Worm (Caenorhabditis elegans) whole organism, early embryonic: Measurements from ENCODE around the gene T28F3.8.

Experiments
- B0310.2 ChIP-seq: sonication (generic microtip); optimal IDR thresholded peaks from 2 replicates; lab custom pipeline; 2016; ENCODE audit warnings: mild to moderate bottlenecking, missing genetic modification characterization, missing compliant biosample characterization
- F13C5.2 ChIP-seq: sonication (generic microtip); optimal IDR thresholded peaks from 2 replicates; lab custom pipeline; 2017; ENCODE audit warnings: mild to moderate bottlenecking, missing genetic modification characterization, inconsistent platforms, missing compliant biosample characterization
- aly-1 ChIP-seq: sonication (generic microtip); optimal IDR thresholded peaks from 2 replicates; lab custom pipeline; 2016; ENCODE audit warnings: missing genetic modification characterization, missing compliant biosample characterization
- ama-1 ChIP-seq: fragments of 150-350 bp; optimal IDR thresholded peaks from 2 replicates; lab custom pipeline; 2014
- ceh-13 ChIP-seq: fragments of 200-800 bp; sonication (Bioruptor generic); optimal IDR thresholded peaks from 2 replicates; lab custom pipeline; 2018; ENCODE audit warnings: mild to moderate bottlenecking, missing genetic modification characterization, missing compliant biosample characterization
- ceh-36 ChIP-seq: sonication (generic microtip); optimal IDR thresholded peaks from 2 replicates; lab custom pipeline; 2016; ENCODE audit warnings: missing genetic modification characterization, inconsistent platforms, missing compliant biosample characterization
- ets-7 ChIP-seq: sonication (generic microtip); optimal IDR thresholded peaks from 2 replicates; lab custom pipeline; 2016; ENCODE audit warnings: missing genotype, missing genetic modification characterization, missing compliant biosample characterization
- hmbx-1 ChIP-seq: sonication (generic microtip); optimal IDR thresholded peaks from 2 replicates; lab custom pipeline; 2016; ENCODE audit warnings: mild to moderate bottlenecking, missing genetic modification characterization, missing compliant biosample characterization
- hmg-4 ChIP-seq: fragments of 200-800 bp; sonication (Bioruptor generic); optimal IDR thresholded peaks from 2 replicates; lab custom pipeline; 2018; ENCODE audit warnings: mild to moderate bottlenecking, missing genetic modification characterization, missing compliant biosample characterization
- hnd-1 ChIP-seq: sonication (generic microtip); optimal IDR thresholded peaks from 2 replicates; lab custom pipeline; 2016; ENCODE audit warnings: missing genetic modification characterization, missing compliant biosample characterization
- pes-1 ChIP-seq: fragments of 200-800 bp; sonication (Bioruptor generic); IDR thresholded peaks from 2 replicates; pipeline ENCODE4 v1.3.6; 2022; ENCODE audit warnings: missing genetic modification reagents, missing genetic modification characterization, missing compliant biosample characterization
- scrt-1 ChIP-seq: fragments of 200-800 bp; sonication (Bioruptor generic); IDR thresholded peaks from 2 replicates; pipeline ENCODE4 v1.3.6; 2022; ENCODE audit warnings: missing genetic modification characterization, missing compliant biosample characterization
- sea-1 ChIP-seq: fragments of 200-800 bp; sonication (Bioruptor generic); conservative IDR thresholded peaks from 2 replicates; pipeline ENCODE4 v1.3.6; 2022; ENCODE audit warnings: missing genetic modification characterization, missing compliant biosample characterization
- tbx-11 ChIP-seq: fragments of 200-800 bp; sonication (Bioruptor generic); IDR thresholded peaks from 2 replicates; pipeline ENCODE4 v1.3.6; 2022; ENCODE audit warnings: missing genetic modification characterization, missing compliant biosample characterization
- tbx-37 ChIP-seq: fragments of 200-800 bp; sonication (Bioruptor generic); conservative IDR thresholded peaks from 2 replicates; pipeline ENCODE4 v1.3.6; 2022; ENCODE audit warnings: missing genetic modification reagents, missing genetic modification characterization, missing compliant biosample characterization
- tra-4 ChIP-seq: sonication (generic microtip); optimal IDR thresholded peaks from 2 replicates; lab custom pipeline; 2017; ENCODE audit warnings: missing genetic modification characterization, missing compliant biosample characterization

Gene T28F3.8

DNA sequence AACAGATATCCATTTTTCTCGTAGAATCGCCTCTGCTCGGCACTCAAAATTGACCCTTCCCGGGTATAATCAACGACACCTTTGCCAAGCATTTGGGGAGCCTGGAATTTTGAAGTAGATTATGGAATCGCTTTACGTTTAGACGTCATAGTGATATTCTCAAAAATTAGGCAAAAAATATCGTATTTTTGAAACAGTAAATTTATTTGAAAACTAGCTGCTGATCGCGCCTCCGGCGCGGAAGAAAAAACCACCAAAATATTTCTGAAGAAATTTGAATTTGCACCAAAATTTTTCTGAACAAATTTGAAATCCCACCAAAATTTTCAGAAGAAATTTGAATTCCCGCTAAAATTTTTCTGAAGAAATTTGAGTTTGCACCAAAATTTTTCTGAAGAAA, 44.7 kb downstream of the T28F3.8 start, which contains the start of gene ZK550.6:
ZK550.6 (minus strand) TSS at position 101 of the 400 bp plus-strand sequence.
- TF ChIP-seq scrt-1 (GFP tag; lab: Robert Waterston, UW) (no peak), B0310.2 (no peak), pes-1 (GFP tag; lab: Robert Waterston, UW) (no peak), tbx-37 (GFP tag; lab: Robert Waterston, UW) (no peak), tra-4 (tag; lab: Kevin White, UChicago) (no peak), sea-1 (GFP tag; lab: Robert Waterston, UW) (no peak), hmg-4 (no peak), ceh-13 (no peak), tbx-11 (GFP tag; lab: Robert Waterston, UW) (no peak), hmbx-1 (tag; lab: Kevin White, UChicago) (no peak), ets-7 (tag; lab: Kevin White, UChicago) (no peak)

DNA sequence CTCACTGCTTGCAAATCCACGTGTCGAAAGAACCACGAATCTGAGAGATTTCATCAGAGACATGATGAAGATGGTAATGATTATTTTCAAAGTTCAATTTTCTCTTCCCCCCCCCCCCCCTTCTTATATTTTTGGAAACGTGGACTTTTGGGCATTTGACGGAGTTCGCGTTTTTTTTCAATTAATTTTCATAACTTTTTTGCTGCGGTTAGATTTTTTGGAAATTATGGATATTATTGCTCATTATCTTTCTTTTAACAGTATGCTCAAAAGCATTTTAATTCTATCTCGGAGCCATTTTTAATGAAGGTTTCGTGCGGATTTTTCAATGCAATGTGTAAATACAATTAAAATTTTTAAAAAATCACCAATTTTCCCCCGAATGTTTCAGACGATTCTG, 47.8 kb downstream of the T28F3.8 start, which contains the start of gene phyh-1:
phyh-1 (minus strand) TSS at position 101 of the 400 bp plus-strand sequence.
- TF ChIP-seq hmbx-1 (tag; lab: Kevin White, UChicago) (no peak), ceh-36 (no peak), tbx-11 (GFP tag; lab: Robert Waterston, UW) (no peak), ama-1 (lab: Kevin White, UChicago) (no peak), hnd-1 (no peak), pes-1 (GFP tag; lab: Robert Waterston, UW) (no peak), hmg-4 (no peak), ets-7 (tag; lab: Kevin White, UChicago) (no peak), tra-4 (tag; lab: Kevin White, UChicago) (no peak)

DNA sequence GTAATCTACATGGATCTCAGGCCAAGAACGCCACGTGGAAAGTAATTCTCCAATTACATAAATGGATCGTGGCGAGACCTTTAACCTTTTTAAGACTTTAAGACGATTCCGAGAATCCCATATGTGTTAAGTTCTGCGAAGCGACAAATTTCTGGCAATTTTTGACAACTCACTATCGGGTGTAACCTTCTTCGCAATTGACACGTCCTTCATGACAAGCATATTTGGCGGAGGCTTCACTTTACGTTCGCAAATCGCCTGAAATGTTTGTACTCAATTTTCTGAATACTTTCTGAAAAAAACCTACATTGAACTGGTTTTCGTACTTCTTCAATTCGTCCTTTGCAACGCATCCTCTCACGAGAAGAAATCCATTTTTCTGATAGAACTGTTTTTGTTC, 48.3 kb downstream of the T28F3.8 start:
- TF ChIP-seq tbx-37 (GFP tag; lab: Robert Waterston, UW), result no peak
- TF ChIP-seq ets-7 (tag; lab: Kevin White, UChicago), result no peak
- no peak for TF ChIP-seq F13C5.2
- no peak for TF ChIP-seq hmg-4
- no peak for TF ChIP-seq tra-4 (tag; lab: Kevin White, UChicago)
- TF ChIP-seq ama-1 (lab: Kevin White, UChicago), result no peak
- TF ChIP-seq scrt-1 (GFP tag; lab: Robert Waterston, UW), result no peak
- no peak for TF ChIP-seq tbx-11 (GFP tag; lab: Robert Waterston, UW)
- no peak for TF ChIP-seq aly-1 (tag; lab: Kevin White, UChicago)
- no peak for TF ChIP-seq hnd-1
